Fruit fly (Drosophila melanogaster): ENCODE data around the gene hth.

The hth gene

dm6 chr3R:10566441-10567179, 72.8 kb downstream of the hth start:
- peak; percentile 58 for TF ChIP-seq CG18599 (GFP tag; optimal IDR thresholded peaks at IDR 0.05)
- TF ChIP-seq usp (GFP tag; optimal IDR thresholded peaks at IDR 0.05), result no peak
- TF ChIP-seq Fer2 (tag; optimal IDR thresholded peaks at IDR 0.05), result no peak
- peak; percentile 61 for TF ChIP-seq salm (tag; optimal IDR thresholded peaks at IDR 0.05)
- no peak for TF ChIP-seq CG15073 (GFP tag; optimal IDR thresholded peaks at IDR 0.05)
- TF ChIP-seq E2f2 (GFP tag; IDR thresholded peaks at IDR 0.05), result 0 out of 2 replicates have a peak, but pooled peaks have one; percentile 7
- no peak for TF ChIP-seq bowl (GFP tag; IDR thresholded peaks at IDR 0.05)
- TF ChIP-seq Oli (tag; optimal IDR thresholded peaks at IDR 0.05), result peak; percentile 1
- TF ChIP-seq cad (GFP tag; optimal IDR thresholded peaks at IDR 0.05), result no peak
- TF ChIP-seq MESR4 (GFP tag; optimal IDR thresholded peaks at IDR 0.05), result no peak
- no peak for TF ChIP-seq org-1 (GFP tag; optimal IDR thresholded peaks at IDR 0.05)
- TF ChIP-seq Fer1 (GFP tag; optimal IDR thresholded peaks at IDR 0.05), result peak; percentile 37
- no peak for TF ChIP-seq dm (GFP tag; optimal IDR thresholded peaks at IDR 0.05)
- no peak for TF ChIP-seq bbx (GFP tag; IDR thresholded peaks at IDR 0.05; ENCODE audit: partially characterized antibody)
- no peak for TF ChIP-seq CG8765 (GFP tag; IDR thresholded peaks at IDR 0.05)
- TF ChIP-seq CG2889 (GFP tag; IDR thresholded peaks at IDR 0.05), result no peak
- no peak for TF ChIP-seq CG6791 (GFP tag; IDR thresholded peaks at IDR 0.05; ENCODE audit: partially characterized antibody)
- peak; percentile 63 for TF ChIP-seq Med (GFP tag)
- no peak for TF ChIP-seq CG12219 (GFP tag; optimal IDR thresholded peaks at IDR 0.05)
- TF ChIP-seq CG18011 (GFP tag; optimal IDR thresholded peaks at IDR 0.05), result no peak
- no peak for TF ChIP-seq CG6272 (GFP tag; IDR thresholded peaks at IDR 0.05)
- no peak for TF ChIP-seq CG12299 (tag; optimal IDR thresholded peaks at IDR 0.05)
- no peak for TF ChIP-seq CG12071 (GFP tag; optimal IDR thresholded peaks at IDR 0.05)
- TF ChIP-seq Spps (tag; optimal IDR thresholded peaks at IDR 0.05), result no peak
- no peak for TF ChIP-seq zen2 (GFP tag; IDR thresholded peaks at IDR 0.05; ENCODE audit: partially characterized antibody)
- TF ChIP-seq oc (tag; optimal IDR thresholded peaks at IDR 0.05), result no peak
- TF ChIP-seq Sry-β (GFP tag; optimal IDR thresholded peaks at IDR 0.05), result no peak
- no peak for TF ChIP-seq jigr1 (GFP tag; IDR thresholded peaks at IDR 0.05)
- TF ChIP-seq CG10462 (GFP tag; optimal IDR thresholded peaks at IDR 0.05), result no peak
- TF ChIP-seq pfk (GFP tag; optimal IDR thresholded peaks at IDR 0.05), result no peak
- no peak for TF ChIP-seq CG8924 (tag; optimal IDR thresholded peaks at IDR 0.05)
- TF ChIP-seq ftz-f1 (GFP tag; optimal IDR thresholded peaks at IDR 0.05), result no peak
- TF ChIP-seq Hr3 (GFP tag; optimal IDR thresholded peaks at IDR 0.05), result no peak
- TF ChIP-seq wek (GFP tag; optimal IDR thresholded peaks at IDR 0.05), result no peak
- TF ChIP-seq CG8359 (GFP tag; optimal IDR thresholded peaks at IDR 0.05; ENCODE audit: borderline replicate concordance), result no peak
- TF ChIP-seq zen (tag; optimal IDR thresholded peaks at IDR 0.05), result no peak
- TF ChIP-seq caup (GFP tag; optimal IDR thresholded peaks at IDR 0.05; ENCODE audit: severe bottlenecking), result peak; percentile 15
- no peak for TF ChIP-seq CG9797 (GFP tag; optimal IDR thresholded peaks at IDR 0.05)
- TF ChIP-seq gsb (GFP tag; IDR thresholded peaks at IDR 0.05), result no peak
- TF ChIP-seq Nf-YA (GFP tag; IDR thresholded peaks at IDR 0.05), result no peak
- TF ChIP-seq ind (GFP tag; optimal IDR thresholded peaks at IDR 0.05), result no peak
- TF ChIP-seq CG9609 (GFP tag; optimal IDR thresholded peaks at IDR 0.05), result no peak
- no peak for TF ChIP-seq ara (GFP tag; IDR thresholded peaks at IDR 0.05)
- TF ChIP-seq CG30020 (tag; optimal IDR thresholded peaks at IDR 0.05), result no peak
- peak; percentile 64; the same call in 1 of the 2 replicates for TF ChIP-seq GATAe (GFP tag; conservative IDR thresholded peaks at IDR 0.05)
- no peak for TF ChIP-seq CG6654 (GFP tag; optimal IDR thresholded peaks at IDR 0.05)
- TF ChIP-seq CG10321 (GFP tag; IDR thresholded peaks at IDR 0.05), result no peak
- TF ChIP-seq Antp (GFP tag; optimal IDR thresholded peaks at IDR 0.05), result no peak
- TF ChIP-seq Atf3 (GFP tag; optimal IDR thresholded peaks at IDR 0.05), result no peak
- TF ChIP-seq CrebB (tag; optimal IDR thresholded peaks at IDR 0.05), result no peak

All from whole organism, embryonic.